Fruit fly (Drosophila melanogaster): ENCODE results near the gene Spn28F.

- TF ChIP-seq Nf-YB (GFP tag; optimal IDR thresholded peaks at IDR 0.05) (peak; percentile 88), CG43689 (GFP tag; IDR thresholded peaks at IDR 0.05) (peak; percentile 98)
These were observed 28.8 kb downstream of the Spn28F start, which contains the start of the genes CG8372 and CG8360 for dm6 chr2L:8212666-8213270.
